Fruit fly (Drosophila melanogaster) whole organism, embryonic: ENCODE results near the gene Ciz1.

Experiments used
- Abd-B ChIP-seq: fragments of 200-800 bp; sonication (Bioruptor generic); optimal IDR thresholded peaks from 2 replicates; lab custom pipeline; 2018; ENCODE audit warnings: missing biosample characterization, mild to moderate bottlenecking, missing genetic modification characterization, moderate library complexity
- CG10654 ChIP-seq: fragments of 200-800 bp; sonication (Bioruptor generic); optimal IDR thresholded peaks from 2 replicates; lab custom pipeline; 2016; ENCODE audit warnings: missing biosample characterization, missing genetic modification characterization
- CG12769 ChIP-seq: fragments of 200-800 bp; sonication (Bioruptor generic); optimal IDR thresholded peaks from 2 replicates; lab custom pipeline; 2019; ENCODE audit warnings: missing biosample characterization, mild to moderate bottlenecking, missing genetic modification characterization, moderate library complexity
- CG12942 ChIP-seq: fragments of 200-800 bp; sonication (Bioruptor generic); optimal IDR thresholded peaks from 3 replicates; lab custom pipeline; 2016; ENCODE audit warnings: missing biosample characterization, missing genetic modification characterization
- CG13296 ChIP-seq: fragments of 200-800 bp; sonication (Bioruptor generic); optimal IDR thresholded peaks from 3 replicates; lab custom pipeline; 2018; ENCODE audit warnings: missing biosample characterization, mild to moderate bottlenecking, missing genetic modification characterization
- CG14050 ChIP-seq: fragments of 200-800 bp; sonication (Bioruptor generic); IDR thresholded peaks from 3 replicates; pipeline ENCODE4 v1.3.6; 2022; ENCODE audit warnings: missing biosample characterization, missing genetic modification characterization
- CG14710 ChIP-seq: fragments of 200-800 bp; sonication (Bioruptor generic); optimal IDR thresholded peaks from 3 replicates; lab custom pipeline; 2019; ENCODE audit warnings: missing biosample characterization, mild to moderate bottlenecking, missing genetic modification characterization, moderate library complexity
- CG1529 ChIP-seq: fragments of 200-800 bp; sonication (Bioruptor generic); optimal IDR thresholded peaks from 3 replicates; lab custom pipeline; 2018; ENCODE audit warnings: missing biosample characterization, missing genetic modification characterization
- CG1647 ChIP-seq: fragments of 200-800 bp; sonication (Bioruptor generic); optimal IDR thresholded peaks from 3 replicates; lab custom pipeline; 2016; ENCODE audit warnings: missing biosample characterization, missing genetic modification characterization
- CG2202 ChIP-seq: fragments of 200-800 bp; sonication (Bioruptor generic); optimal IDR thresholded peaks from 2 replicates; lab custom pipeline; 2018; ENCODE audit warnings: missing biosample characterization, mild to moderate bottlenecking, missing genetic modification characterization
- CG31365 ChIP-seq: fragments of 200-800 bp; sonication (Bioruptor generic); optimal IDR thresholded peaks from 2 replicates; lab custom pipeline; 2018; ENCODE audit warnings: missing biosample characterization, mild to moderate bottlenecking, missing genetic modification characterization
- CG32767 ChIP-seq: fragments of 200-800 bp; sonication (Bioruptor generic); IDR thresholded peaks from 2 replicates; pipeline ENCODE4 v1.3.6; 2022; ENCODE audit warnings: missing biosample characterization, missing genetic modification characterization
- CG3838 ChIP-seq: fragments of 200-800 bp; sonication (Bioruptor generic); optimal IDR thresholded peaks from 3 replicates; lab custom pipeline; 2016; ENCODE audit warnings: missing biosample characterization, missing genetic modification characterization
- CG4424 ChIP-seq: fragments of 200-800 bp; sonication (Bioruptor generic); optimal IDR thresholded peaks from 3 replicates; lab custom pipeline; 2016; ENCODE audit warnings: missing biosample characterization, missing genetic modification characterization
- CG4617 ChIP-seq: fragments of 200-800 bp; sonication (Bioruptor generic); optimal IDR thresholded peaks from 3 replicates; lab custom pipeline; 2016; ENCODE audit warnings: missing biosample characterization, missing genetic modification characterization, borderline replicate concordance
- CG6254 ChIP-seq: fragments of 200-800 bp; sonication (Bioruptor generic); optimal IDR thresholded peaks from 3 replicates; lab custom pipeline; 2017; ENCODE audit warnings: mild to moderate bottlenecking, missing biosample characterization, missing genetic modification reagents, missing genetic modification characterization
- CG6689 ChIP-seq: fragments of 200-800 bp; sonication (Bioruptor generic); IDR thresholded peaks from 2 replicates; pipeline ENCODE4 v1.3.6; 2022; ENCODE audit warnings: missing biosample characterization, missing genetic modification characterization
- CG6791 ChIP-seq: fragments of 200-800 bp; sonication (Bioruptor generic); IDR thresholded peaks from 3 replicates; pipeline ENCODE4 v1.3.6; 2022; ENCODE audit warnings: missing biosample characterization, missing genetic modification characterization; ENCODE audit not compliant: partially characterized antibody
- CG7786 ChIP-seq: fragments of 200-800 bp; sonication (Bioruptor generic); optimal IDR thresholded peaks from 2 replicates; lab custom pipeline; 2016; ENCODE audit warnings: missing biosample characterization, missing genetic modification characterization
- CG8388 ChIP-seq: fragments of 200-800 bp; sonication (Bioruptor generic); optimal IDR thresholded peaks from 2 replicates; lab custom pipeline; 2019; ENCODE audit warnings: missing biosample characterization, mild to moderate bottlenecking, missing genetic modification characterization, moderate library complexity
- CG8765 ChIP-seq: fragments of 200-800 bp; sonication (Bioruptor generic); IDR thresholded peaks from 2 replicates; pipeline ENCODE4 v1.3.6; 2022; ENCODE audit warnings: missing biosample characterization, missing genetic modification characterization
- CG8944 ChIP-seq: fragments of 200-800 bp; sonication (Bioruptor generic); optimal IDR thresholded peaks from 3 replicates; lab custom pipeline; 2016; ENCODE audit warnings: missing biosample characterization, missing genetic modification characterization
- CG9876 ChIP-seq: fragments of 200-800 bp; sonication (Bioruptor generic); optimal IDR thresholded peaks from 2 replicates; lab custom pipeline; 2016; ENCODE audit warnings: missing biosample characterization, missing genetic modification characterization
- D ChIP-seq, 2 experiments: fragments of 200-800 bp in 1 of 2; fragments of >200 bp in 1 of 2; sonication (Bioruptor generic) in 1 of 2; optimal IDR thresholded peaks; 2 replicates in 1 of 2; 3 replicates in 1 of 2; lab custom pipeline; 2017; ENCODE audit warnings: mild to moderate bottlenecking in 1 of 2, missing biosample characterization in 1 of 2, missing genetic modification characterization in 1 of 2, missing genetic modification reagents in 1 of 2
- Dip3 ChIP-seq: fragments of 200-800 bp; sonication (Bioruptor generic); optimal IDR thresholded peaks from 3 replicates; lab custom pipeline; 2016; ENCODE audit warnings: missing biosample characterization, missing genetic modification characterization
- Doc2 ChIP-seq: fragments of 200-800 bp; sonication (Bioruptor generic); IDR thresholded peaks from 2 replicates; pipeline ENCODE4 v1.3.6; 2022; ENCODE audit warnings: missing biosample characterization, missing genetic modification characterization
- Fer2 ChIP-seq: fragments of 200-800 bp; sonication (Bioruptor generic); optimal IDR thresholded peaks from 2 replicates; lab custom pipeline; 2018; ENCODE audit warnings: missing biosample characterization, mild to moderate bottlenecking, missing genetic modification characterization, moderate library complexity
- Max ChIP-seq: fragments of 200-800 bp; sonication (Bioruptor generic); optimal IDR thresholded peaks from 2 replicates; lab custom pipeline; 2016; ENCODE audit warnings: missing biosample characterization, mild to moderate bottlenecking, missing genetic modification characterization
- Neu2 ChIP-seq: fragments of 200-800 bp; sonication (Bioruptor generic); optimal IDR thresholded peaks from 3 replicates; lab custom pipeline; 2016; ENCODE audit warnings: missing biosample characterization, missing genetic modification characterization, borderline replicate concordance
- Stat92E ChIP-seq, 3 experiments: fragments of >200 bp in 2 of 3; fragments of 200-800 bp in 1 of 3; sonication (Bioruptor generic) in 1 of 3; optimal IDR thresholded peaks; 2 replicates each; lab custom pipeline; 2017 to 2019; ENCODE audit warnings: missing biosample characterization in 3 of 3, missing genetic modification characterization in 3 of 3, mild to moderate bottlenecking in 1 of 3, moderate library complexity in 1 of 3
- Xbp1 ChIP-seq: fragments of 200-800 bp; sonication (Bioruptor generic); optimal IDR thresholded peaks from 3 replicates; lab custom pipeline; 2016; ENCODE audit warnings: missing biosample characterization, mild to moderate bottlenecking, missing genetic modification characterization
- YL-1 ChIP-seq: fragments of 200-800 bp; sonication (Bioruptor generic); optimal IDR thresholded peaks from 3 replicates; lab custom pipeline; 2017; ENCODE audit warnings: missing biosample characterization, mild to moderate bottlenecking, missing genetic modification characterization
- al ChIP-seq: fragments of 200-800 bp; sonication (Bioruptor generic); IDR thresholded peaks from 2 replicates; pipeline ENCODE4 v1.3.6; 2022; ENCODE audit warnings: missing biosample characterization, missing genetic modification characterization
- ap ChIP-seq: fragments of 200-800 bp; sonication (Bioruptor generic); IDR thresholded peaks from 2 replicates; pipeline ENCODE4 v1.3.6; 2022; ENCODE audit warnings: missing biosample characterization, missing genetic modification characterization
- dan ChIP-seq: fragments of 200-800 bp; sonication (Bioruptor generic); IDR thresholded peaks from 2 replicates; pipeline ENCODE4 v1.3.6; 2022; ENCODE audit warnings: missing biosample characterization, missing genetic modification characterization
- exex ChIP-seq: fragments of 200-800 bp; sonication (Bioruptor generic); optimal IDR thresholded peaks from 4 replicates; lab custom pipeline; 2018; ENCODE audit warnings: missing biosample characterization, mild to moderate bottlenecking, missing genetic modification characterization, moderate library complexity
- fd3F ChIP-seq: fragments of 200-800 bp; sonication (Bioruptor generic); optimal IDR thresholded peaks from 2 replicates; lab custom pipeline; 2018; ENCODE audit warnings: missing biosample characterization, mild to moderate bottlenecking, missing genetic modification characterization, moderate library complexity
- fru ChIP-seq: fragments of >200 bp; optimal IDR thresholded peaks from 2 replicates; lab custom pipeline; 2017
- her ChIP-seq: fragments of 200-800 bp; sonication (Bioruptor generic); optimal IDR thresholded peaks from 2 replicates; lab custom pipeline; 2016; ENCODE audit warnings: missing biosample characterization, missing genetic modification characterization
- hth ChIP-seq: fragments of >200 bp; optimal IDR thresholded peaks from 2 replicates; lab custom pipeline; 2017; ENCODE audit warnings: inconsistent platforms
- mam ChIP-seq: fragments of 200-800 bp; sonication (Bioruptor generic); optimal IDR thresholded peaks from 3 replicates; lab custom pipeline; 2016; ENCODE audit warnings: missing biosample characterization, missing genetic modification characterization
- mld ChIP-seq: fragments of 200-800 bp; sonication (Bioruptor generic); IDR thresholded peaks from 3 replicates; pipeline ENCODE4 v1.3.6; 2022; ENCODE audit warnings: missing biosample characterization, missing genetic modification characterization; ENCODE audit not compliant: partially characterized antibody
- peb ChIP-seq: fragments of 200-800 bp; sonication (Bioruptor generic); IDR thresholded peaks from 2 replicates; pipeline ENCODE4 v1.3.6; 2022; ENCODE audit warnings: missing biosample characterization, missing genetic modification characterization
- pnt ChIP-seq: fragments of 200-800 bp; sonication (Bioruptor generic); optimal IDR thresholded peaks from 3 replicates; lab custom pipeline; 2016; ENCODE audit warnings: missing biosample characterization, missing genetic modification characterization
- sima ChIP-seq: fragments of 200-800 bp; sonication (Bioruptor generic); optimal IDR thresholded peaks from 2 replicates; lab custom pipeline; 2016; ENCODE audit warnings: missing biosample characterization, missing genetic modification characterization
- tio ChIP-seq: fragments of 200-800 bp; sonication (Bioruptor generic); optimal IDR thresholded peaks from 2 replicates; lab custom pipeline; 2017; ENCODE audit warnings: missing biosample characterization, missing genetic modification characterization, inconsistent platforms
- tll ChIP-seq, 2 experiments: fragments of 200-800 bp in 1 of 2; fragments of >200 bp in 1 of 2; sonication (Bioruptor generic) in 1 of 2; optimal IDR thresholded peaks; 2 replicates each; lab custom pipeline; 2017 to 2019; ENCODE audit warnings: missing biosample characterization in 2 of 2, missing genetic modification characterization in 2 of 2, mild to moderate bottlenecking in 1 of 2, moderate library complexity in 1 of 2
- tx ChIP-seq: fragments of 200-800 bp; sonication (Bioruptor generic); optimal IDR thresholded peaks from 2 replicates; lab custom pipeline; 2016; ENCODE audit warnings: missing biosample characterization, missing genetic modification characterization
- unpg ChIP-seq: fragments of 200-800 bp; sonication (Bioruptor generic); optimal IDR thresholded peaks from 3 replicates; lab custom pipeline; 2018; ENCODE audit warnings: missing biosample characterization, mild to moderate bottlenecking, missing genetic modification characterization, moderate library complexity
- z ChIP-seq: fragments of 200-800 bp; sonication (Bioruptor generic); IDR thresholded peaks from 3 replicates; pipeline ENCODE4 v1.3.6; 2022; ENCODE audit warnings: missing biosample characterization, missing genetic modification characterization
- zf30C ChIP-seq: fragments of 200-800 bp; sonication (Bioruptor generic); optimal IDR thresholded peaks from 3 replicates; lab custom pipeline; 2018; ENCODE audit warnings: missing biosample characterization, mild to moderate bottlenecking, missing genetic modification characterization

The Ciz1 gene

DNA sequence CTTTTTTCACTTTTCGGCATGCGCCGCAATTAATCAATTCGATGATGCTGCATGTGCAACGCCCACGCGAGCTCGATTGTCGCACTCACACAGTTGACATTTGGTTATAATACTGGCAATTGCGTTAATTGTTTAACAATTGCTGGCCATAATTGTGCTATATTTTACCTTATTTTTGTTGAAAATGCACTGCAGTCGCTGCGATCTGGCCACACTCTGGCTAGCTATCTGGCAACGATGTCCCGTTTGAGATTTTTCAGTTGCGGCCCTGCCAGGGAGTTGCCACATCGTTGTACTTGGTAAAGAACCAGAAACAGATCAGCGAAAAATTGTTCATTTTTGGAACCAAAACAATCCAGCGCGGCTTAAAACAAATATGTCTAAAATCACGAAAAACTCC is 33.9 kb downstream of the Ciz1 start, which contains the start of the genes CG6707 and CG46387 (continued):
- TF ChIP-seq fru (lab: Kevin White, UChicago) (no peak), CG8388 (GFP tag; lab: Kevin White, UChicago) (no peak), Xbp1 (GFP tag; lab: Kevin White, UChicago) (peak; percentile 25), CG13296 (GFP tag; lab: Kevin White, UChicago) (no peak), mld (no peak), CG6689 (GFP tag; lab: Robert Waterston, UW) (no peak), CG1529 (GFP tag; lab: Kevin White, UChicago) (no peak), CG4617 (peak; percentile 94), Dip3 (GFP tag; lab: Kevin White, UChicago) (no peak), zf30C (GFP tag; lab: Kevin White, UChicago) (no peak), CG12769 (tag; lab: Kevin White, UChicago) (peak; percentile 34), Max (GFP tag; lab: Kevin White, UChicago) (no peak), CG1647 (GFP tag; lab: Kevin White, UChicago) (no peak), CG8944 (no peak), CG14710 (tag; lab: Kevin White, UChicago) (peak; percentile 35), al (GFP tag; lab: Robert Waterston, UW) (no peak), pnt (GFP tag; lab: Kevin White, UChicago) (no peak), z (GFP tag; lab: Robert Waterston, UW) (no peak), fd3F (GFP tag; lab: Kevin White, UChicago) (no peak), mam (GFP tag; lab: Kevin White, UChicago) (peak; percentile 34), unpg (GFP tag; lab: Kevin White, UChicago) (no peak), CG3838 (GFP tag; lab: Kevin White, UChicago) (no peak), CG32767 (GFP tag; lab: Robert Waterston, UW) (no peak), Doc2 (GFP tag; lab: Robert Waterston, UW) (no peak), exex (no peak), CG7786 (GFP tag; lab: Kevin White, UChicago) (peak; percentile 3), CG6791 (GFP tag; lab: Robert Waterston, UW) (0 out of 3 replicates have a peak, but pooled peaks have one; percentile 52), CG6254 (no peak), tx (no peak), hth (no peak), her (GFP tag; lab: Kevin White, UChicago) (no peak), CG2202 (tag; lab: Kevin White, UChicago) (no peak), tio (GFP tag; lab: Kevin White, UChicago) (no peak), tll (GFP tag; optimal IDR thresholded peaks at IDR 0.05; lab: Kevin White, UChicago) (no peak), CG4424 (GFP tag; lab: Kevin White, UChicago) (no peak), CG10654 (no peak), ap (no peak), peb (GFP tag; lab: Robert Waterston, UW) (no peak), D (optimal IDR thresholded peaks at IDR 0.05; lab: Kevin White, UChicago) (no peak), D (GFP tag; optimal IDR thresholded peaks at IDR 0.05; lab: Kevin White, UChicago) (no peak), Fer2 (tag; lab: Kevin White, UChicago) (no peak), Abd-B (GFP tag; lab: Kevin White, UChicago) (no peak), Neu2 (GFP tag; lab: Kevin White, UChicago) (no peak), dan (GFP tag; lab: Robert Waterston, UW) (no peak), sima (GFP tag; lab: Kevin White, UChicago) (no peak), Stat92E (GFP tag; optimal IDR thresholded peaks at IDR 0.05; lab: Kevin White, UChicago) (no peak), CG8765 (no peak), CG12942 (GFP tag; lab: Kevin White, UChicago) (no peak), CG9876 (peak; percentile 7), CG31365 (tag; lab: Kevin White, UChicago) (no peak), YL-1 (peak; percentile 58), CG14050 (GFP tag; lab: Robert Waterston, UW) (no peak)
